Worm (Caenorhabditis elegans) whole organism, L3 larva: ENCODE measurements around the gene F13E6.1.

Experiments
- ZK546.5 ChIP-seq: sonication (generic microtip); optimal IDR thresholded peaks from 2 replicates; lab custom pipeline; 2017; ENCODE audit warnings: missing biosample characterization, missing genetic modification characterization
- aly-2 ChIP-seq: fragments of 150-350 bp; optimal IDR thresholded peaks from 2 replicates; lab custom pipeline; 2014; ENCODE audit warnings: missing biosample characterization, missing genetic modification characterization
- ceh-16 ChIP-seq: sonication (generic microtip); optimal IDR thresholded peaks from 2 replicates; lab custom pipeline; 2017; ENCODE audit warnings: missing biosample characterization, missing genetic modification characterization
- daf-12 ChIP-seq: fragments of 150-350 bp; optimal IDR thresholded peaks from 2 replicates; lab custom pipeline; 2014; ENCODE audit warnings: missing biosample characterization, missing genetic modification reagents, missing genetic modification characterization
- elt-2 ChIP-seq: sonication (generic microtip); optimal IDR thresholded peaks from 2 replicates; lab custom pipeline; 2016; ENCODE audit warnings: missing genetic modification reagents, mild to moderate bottlenecking, missing genetic modification characterization, missing compliant biosample characterization
- fos-1 ChIP-seq: fragments of 150-350 bp; optimal IDR thresholded peaks from 2 replicates; lab custom pipeline; 2014; ENCODE audit warnings: missing biosample characterization, missing genetic modification characterization
- lin-39 ChIP-seq: fragments of 150-350 bp; optimal IDR thresholded peaks from 2 replicates; lab custom pipeline; 2018; ENCODE audit warnings: missing biosample characterization, missing genetic modification reagents, missing genetic modification characterization
- nfya-1 ChIP-seq: sonication (generic microtip); optimal IDR thresholded peaks from 2 replicates; lab custom pipeline; 2017; ENCODE audit warnings: missing genetic modification characterization, mild to moderate bottlenecking, missing compliant biosample characterization, antibody characterized with exemption, moderate library complexity; ENCODE audit not compliant: insufficient read depth
- nhr-11 ChIP-seq: fragments of 150-350 bp; optimal IDR thresholded peaks from 2 replicates; lab custom pipeline; 2014; ENCODE audit warnings: missing biosample characterization, missing genetic modification characterization
- nhr-77 ChIP-seq: fragments of 150-350 bp; optimal IDR thresholded peaks from 2 replicates; lab custom pipeline; 2014; ENCODE audit warnings: missing biosample characterization, missing genetic modification characterization
- snpc-4 ChIP-seq: fragments of 150-350 bp; optimal IDR thresholded peaks from 2 replicates; lab custom pipeline; 2014; ENCODE audit warnings: missing biosample characterization, missing genetic modification characterization
- unc-39 ChIP-seq: sonication (generic microtip); optimal IDR thresholded peaks from 4 replicates; lab custom pipeline; 2017; ENCODE audit warnings: missing biosample characterization, missing genetic modification characterization
- zag-1 ChIP-seq: fragments of 150-350 bp; optimal IDR thresholded peaks from 2 replicates; lab custom pipeline; 2014; ENCODE audit warnings: missing biosample characterization, missing genetic modification characterization
- ztf-11 ChIP-seq: fragments of 150-350 bp; optimal IDR thresholded peaks from 2 replicates; lab custom pipeline; 2014; ENCODE audit warnings: missing biosample characterization, missing genetic modification characterization

DNA sequence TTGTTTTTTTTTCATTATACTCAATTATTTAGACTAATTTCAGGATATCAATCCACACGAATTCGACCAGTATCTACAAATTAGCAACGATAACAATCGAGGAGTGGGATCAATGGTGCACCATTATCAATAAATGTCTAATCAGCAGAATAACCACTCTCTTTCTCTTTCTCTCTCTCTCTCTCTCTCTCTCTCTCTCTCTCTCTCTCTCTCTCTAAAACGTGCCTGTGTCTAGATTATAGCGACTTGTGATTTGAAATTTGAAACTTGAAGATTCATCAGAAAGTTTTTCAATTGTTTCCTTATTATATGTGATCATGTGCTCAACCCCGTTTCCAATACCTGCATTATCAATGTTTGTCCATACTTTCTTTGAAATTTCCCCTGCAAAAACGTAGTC is 17.3 kb upstream of the F13E6.1 start:
- TF ChIP-seq ztf-11 (no peak), nhr-11 (no peak), elt-2 (tag; lab: Kevin White, UChicago) (peak; percentile 82), lin-39 (tag; lab: Kevin White, UChicago) (no peak), snpc-4 (tag; lab: Kevin White, UChicago) (no peak), aly-2 (tag; lab: Kevin White, UChicago) (no peak), nfya-1 (tag; lab: Kevin White, UChicago) (no peak), daf-12 (no peak), ceh-16 (tag; lab: Kevin White, UChicago) (no peak), ZK546.5 (no peak), unc-39 (tag; lab: Kevin White, UChicago) (no peak), fos-1 (no peak), zag-1 (tag; lab: Kevin White, UChicago) (no peak), nhr-77 (tag; lab: Kevin White, UChicago) (no peak)
